Fruit fly (Drosophila melanogaster): ENCODE data around the gene Apl.
A peak's percentile ranks its signal among the peaks of the same experiment; 100 is the strongest.

The Apl gene

DNA sequence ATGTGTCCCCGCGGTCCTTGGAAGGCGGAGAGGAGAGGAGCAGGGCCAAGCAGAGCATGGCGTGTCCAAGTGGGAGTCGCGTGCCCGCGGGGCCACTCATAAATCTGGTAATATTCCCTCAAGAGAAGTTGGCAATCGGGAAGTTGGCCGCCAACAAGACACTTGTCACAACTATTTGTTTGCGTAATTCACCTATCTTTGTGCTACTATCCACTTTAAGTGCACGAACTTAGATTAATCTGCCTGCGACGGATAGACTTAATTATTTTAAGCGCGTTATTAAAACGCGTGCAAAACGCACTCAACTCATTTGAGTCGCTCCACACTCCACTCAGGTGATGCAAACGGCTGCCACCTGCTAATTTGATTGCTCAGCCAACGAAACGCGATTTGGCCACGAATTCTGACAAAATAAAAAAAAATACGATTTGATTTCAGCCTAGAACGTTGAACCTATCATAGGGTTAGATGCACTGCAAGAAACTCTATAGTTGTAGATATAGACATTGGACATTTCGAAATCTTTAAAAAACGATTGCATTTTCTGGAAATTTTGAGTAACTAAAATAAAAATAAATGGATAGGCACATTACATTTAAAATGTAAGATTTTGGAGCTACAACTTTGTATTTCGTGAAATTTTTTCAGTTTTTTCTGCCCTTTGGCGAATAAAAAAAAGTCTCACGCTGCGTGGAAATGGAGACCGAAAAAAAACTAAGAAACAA, 23.8 kb upstream of the Apl start (continued):
- TF ChIP-seq ranshi (GFP tag; IDR thresholded peaks at IDR 0.05) (peak; percentile 56; the same call in 1 of the 2 replicates), sug (tag; optimal IDR thresholded peaks at IDR 0.05) (peak; percentile 37), MESR4 (GFP tag; optimal IDR thresholded peaks at IDR 0.05) (no peak), Spps (tag; optimal IDR thresholded peaks at IDR 0.05) (no peak), CG7745 (tag; optimal IDR thresholded peaks at IDR 0.05) (no peak), CG13624 (GFP tag; optimal IDR thresholded peaks at IDR 0.05) (peak; percentile 61), CG4820 (GFP tag; optimal IDR thresholded peaks at IDR 0.05) (peak; percentile 11), Asciz (GFP tag; optimal IDR thresholded peaks at IDR 0.05) (no peak), en (GFP tag; optimal IDR thresholded peaks at IDR 0.05) (peak; percentile 5), rib (GFP tag; IDR thresholded peaks at IDR 0.05) (0 out of 2 replicates have a peak, but pooled peaks have one; percentile 30), zf30C (GFP tag; optimal IDR thresholded peaks at IDR 0.05) (peak; percentile 54), CG2678 (tag; optimal IDR thresholded peaks at IDR 0.05) (peak; percentile 71), tin (GFP tag; optimal IDR thresholded peaks at IDR 0.05) (peak; percentile 15), Dip3 (GFP tag; optimal IDR thresholded peaks at IDR 0.05) (peak; percentile 8), dysf (GFP tag; IDR thresholded peaks at IDR 0.05) (peak; percentile 82; the same call in 2 of the 3 replicates), CG15479 (GFP tag; optimal IDR thresholded peaks at IDR 0.05) (no peak), CG13424 (tag; optimal IDR thresholded peaks at IDR 0.05) (peak; percentile 42), Opbp (GFP tag; IDR thresholded peaks at IDR 0.05; ENCODE audit: partially characterized antibody) (no peak), CG10654 (GFP tag; optimal IDR thresholded peaks at IDR 0.05) (peak; percentile 42), mld (GFP tag; IDR thresholded peaks at IDR 0.05; ENCODE audit: partially characterized antibody) (no peak), CG11695 (GFP tag; IDR thresholded peaks at IDR 0.05) (peak; percentile 57; the same call in 2 of the 3 replicates), Camta (GFP tag; optimal IDR thresholded peaks at IDR 0.05) (peak; percentile 17), stc (GFP tag; IDR thresholded peaks at IDR 0.05) (peak; percentile 55; the same call in 1 of the 2 replicates), gfzf (GFP tag; optimal IDR thresholded peaks at IDR 0.05) (no peak), caup (GFP tag; optimal IDR thresholded peaks at IDR 0.05; ENCODE audit: severe bottlenecking) (peak; percentile 45), CG18011 (GFP tag; optimal IDR thresholded peaks at IDR 0.05) (no peak), dmrt11E (tag; optimal IDR thresholded peaks at IDR 0.05) (peak; percentile 17), CG32532 (GFP tag; IDR thresholded peaks at IDR 0.05) (peak; percentile 83), grn (GFP tag; optimal IDR thresholded peaks at IDR 0.05) (no peak), z (GFP tag; IDR thresholded peaks at IDR 0.05) (peak; percentile 73), sob (GFP tag; IDR thresholded peaks at IDR 0.05) (peak; percentile 70), CG42726 (GFP tag; IDR thresholded peaks at IDR 0.05; ENCODE audit: partially characterized antibody) (no peak), CG7987 (GFP tag; optimal IDR thresholded peaks at IDR 0.05) (no peak), Drgx (GFP tag; IDR thresholded peaks at IDR 0.05) (peak; percentile 36; the same call in 1 of the 2 replicates), Hsf (GFP tag; optimal IDR thresholded peaks at IDR 0.05) (peak; percentile 68), CG15269 (tag; optimal IDR thresholded peaks at IDR 0.05) (peak; percentile 72), shn (GFP tag; optimal IDR thresholded peaks at IDR 0.05) (peak; percentile 29), CG12744 (GFP tag; optimal IDR thresholded peaks at IDR 0.05) (peak; percentile 45), Dbx (GFP tag; IDR thresholded peaks at IDR 0.05) (peak; percentile 74), Nf-YB (GFP tag; optimal IDR thresholded peaks at IDR 0.05) (peak; percentile 3), pb (GFP tag; optimal IDR thresholded peaks at IDR 0.05) (no peak), sens (GFP tag) (peak; percentile 87), sr (GFP tag; IDR thresholded peaks at IDR 0.05) (no peak), Trl (optimal IDR thresholded peaks at IDR 0.05) (no peak), Trl (GFP tag; optimal IDR thresholded peaks at IDR 0.05) (peak; percentile 38), HLH4C (GFP tag; IDR thresholded peaks at IDR 0.05; ENCODE audit: partially characterized antibody) (no peak), hkb (optimal IDR thresholded peaks at IDR 0.05) (no peak), hkb (GFP tag; IDR thresholded peaks at IDR 0.05) (peak; percentile 53), Ada2b (GFP tag; IDR thresholded peaks at IDR 0.05) (peak; percentile 48), CG12391 (tag; optimal IDR thresholded peaks at IDR 0.05) (peak; percentile 60)

Data from whole organism, embryonic.